Fruit fly (Drosophila melanogaster): ENCODE data around the gene pot.

dm6 chrX:11906818-11907281 is 10.2 kb downstream of the pot start, which contains the start of gene CG43156:
- no peak for TF ChIP-seq dsx (GFP tag; optimal IDR thresholded peaks at IDR 0.05; ENCODE audit: poor library complexity, severe bottlenecking)
- no peak for TF ChIP-seq ss (GFP tag; optimal IDR thresholded peaks at IDR 0.05)
- no peak for TF ChIP-seq CG11294 (GFP tag; IDR thresholded peaks at IDR 0.05)
- no peak for TF ChIP-seq acj6 (GFP tag; optimal IDR thresholded peaks at IDR 0.05)
- TF ChIP-seq Ets96B (tag; optimal IDR thresholded peaks at IDR 0.05): no peak
- no peak for TF ChIP-seq svp (GFP tag)
- TF ChIP-seq CG34406 (GFP tag; optimal IDR thresholded peaks at IDR 0.05): no peak
- TF ChIP-seq Lpt (GFP tag; optimal IDR thresholded peaks at IDR 0.05): no peak
- TF ChIP-seq CG6163 (GFP tag; IDR thresholded peaks at IDR 0.05): no peak
- TF ChIP-seq salr (GFP tag; optimal IDR thresholded peaks at IDR 0.05): no peak
- no peak for TF ChIP-seq Ets21C (GFP tag; optimal IDR thresholded peaks at IDR 0.05)
- no peak for TF ChIP-seq topi (GFP tag; optimal IDR thresholded peaks at IDR 0.05)
